Fruit fly (Drosophila melanogaster) whole organism, adult: ENCODE measurements around the gene CG11927.

ENCODE experiments used
- CG11617 ChIP-seq: fragments of 200-800 bp; sonication (Bioruptor generic); optimal IDR thresholded peaks from 2 replicates; lab custom pipeline; 2017; ENCODE audit warnings: mild to moderate bottlenecking, missing biosample characterization, missing genetic modification reagents, missing genetic modification characterization
- CG12768 ChIP-seq: fragments of 200-800 bp; sonication (Bioruptor generic); optimal IDR thresholded peaks from 2 replicates; lab custom pipeline; 2017; ENCODE audit warnings: missing biosample characterization, missing genetic modification characterization, mild to moderate bottlenecking, moderate library complexity, missing genetic modification reagents
- CG14711 ChIP-seq: fragments of 200-800 bp; sonication (Bioruptor generic); optimal IDR thresholded peaks from 2 replicates; lab custom pipeline; 2018; ENCODE audit warnings: missing biosample characterization, mild to moderate bottlenecking, missing genetic modification characterization, moderate library complexity
- CG7101 ChIP-seq: fragments of 200-800 bp; sonication (Bioruptor generic); optimal IDR thresholded peaks from 2 replicates; lab custom pipeline; 2018; ENCODE audit warnings: missing biosample characterization, mild to moderate bottlenecking, missing genetic modification characterization, moderate library complexity
- Crg-1 ChIP-seq: fragments of 200-800 bp; sonication (Bioruptor generic); optimal IDR thresholded peaks from 2 replicates; lab custom pipeline; 2016; ENCODE audit warnings: missing biosample characterization, missing genetic modification characterization
- Hr96 ChIP-seq: fragments of 200-800 bp; sonication (Bioruptor generic); optimal IDR thresholded peaks from 2 replicates; lab custom pipeline; 2016; ENCODE audit warnings: missing biosample characterization, missing genetic modification characterization
- cic ChIP-seq: fragments of 200-800 bp; sonication (Bioruptor generic); optimal IDR thresholded peaks from 2 replicates; lab custom pipeline; 2017; ENCODE audit warnings: missing biosample characterization, mild to moderate bottlenecking, missing genetic modification characterization, moderate library complexity
- kay ChIP-seq: fragments of 200-800 bp; sonication (Bioruptor generic); peaks from one replicate; lab custom pipeline; 2016; ENCODE audit warnings: missing biosample characterization, missing genetic modification characterization, borderline replicate concordance

DNA sequence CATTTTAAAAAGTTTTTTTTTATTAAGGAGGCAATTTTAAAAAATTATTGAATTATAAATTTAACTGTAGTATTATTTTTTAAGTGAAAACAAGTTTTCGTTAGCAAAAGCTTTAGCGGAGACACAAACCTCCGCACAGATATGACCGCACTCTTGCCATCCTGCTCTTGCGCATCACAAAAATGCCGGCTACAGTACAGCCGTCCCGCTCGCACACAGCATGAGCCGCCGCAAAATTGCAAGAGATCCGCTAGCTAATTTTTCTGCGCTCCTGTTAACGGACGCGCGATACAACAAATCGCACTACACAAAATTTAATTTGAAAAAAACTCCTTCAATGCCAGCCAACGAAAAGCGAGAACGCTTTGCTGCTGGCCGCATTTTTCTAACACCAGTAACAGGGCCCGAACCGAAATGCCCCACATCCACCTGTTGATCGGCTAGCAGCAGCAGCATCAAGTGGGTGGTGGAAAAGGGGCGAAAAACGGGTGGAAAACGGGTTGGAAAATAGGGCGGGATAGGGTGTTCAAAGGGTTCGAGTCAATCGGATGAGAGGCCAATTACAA is 37.4 kb upstream of the CG11927 start:
- TF ChIP-seq CG7101: peak; percentile 54
- TF ChIP-seq Hr96 (GFP tag; lab: Kevin White, UChicago): no peak
- TF ChIP-seq CG11617 (GFP tag; lab: Kevin White, UChicago): no peak
- peak; percentile 47 for TF ChIP-seq CG12768 (GFP tag; lab: Kevin White, UChicago)
- TF ChIP-seq Crg-1 (GFP tag; lab: Kevin White, UChicago): peak; percentile 42
- TF ChIP-seq CG14711 (tag; lab: Kevin White, UChicago): no peak
- TF ChIP-seq kay: peak; percentile 76
- peak; percentile 80 for TF ChIP-seq cic (GFP tag; lab: Kevin White, UChicago)
